Worm (Caenorhabditis elegans) whole organism, early embryonic: ENCODE data around the gene F39H12.1.

Source experiments
- B0310.2 ChIP-seq: sonication (generic microtip); optimal IDR thresholded peaks from 2 replicates; lab custom pipeline; 2016; ENCODE audit warnings: mild to moderate bottlenecking, missing genetic modification characterization, missing compliant biosample characterization
- F13C5.2 ChIP-seq: sonication (generic microtip); optimal IDR thresholded peaks from 2 replicates; lab custom pipeline; 2017; ENCODE audit warnings: mild to moderate bottlenecking, missing genetic modification characterization, inconsistent platforms, missing compliant biosample characterization
- aly-1 ChIP-seq: sonication (generic microtip); optimal IDR thresholded peaks from 2 replicates; lab custom pipeline; 2016; ENCODE audit warnings: missing genetic modification characterization, missing compliant biosample characterization
- ama-1 ChIP-seq: fragments of 150-350 bp; optimal IDR thresholded peaks from 2 replicates; lab custom pipeline; 2014
- flt-1 ChIP-seq: fragments of 200-800 bp; sonication (Bioruptor generic); IDR thresholded peaks from 2 replicates; pipeline ENCODE4 v1.3.6; 2022; ENCODE audit warnings: missing genetic modification characterization, missing compliant biosample characterization
- hmbx-1 ChIP-seq: sonication (generic microtip); optimal IDR thresholded peaks from 2 replicates; lab custom pipeline; 2016; ENCODE audit warnings: mild to moderate bottlenecking, missing genetic modification characterization, missing compliant biosample characterization
- hmg-4 ChIP-seq: fragments of 200-800 bp; sonication (Bioruptor generic); optimal IDR thresholded peaks from 2 replicates; lab custom pipeline; 2018; ENCODE audit warnings: mild to moderate bottlenecking, missing genetic modification characterization, missing compliant biosample characterization
- pes-1 ChIP-seq: fragments of 200-800 bp; sonication (Bioruptor generic); IDR thresholded peaks from 2 replicates; pipeline ENCODE4 v1.3.6; 2022; ENCODE audit warnings: missing genetic modification reagents, missing genetic modification characterization, missing compliant biosample characterization
- scrt-1 ChIP-seq: fragments of 200-800 bp; sonication (Bioruptor generic); IDR thresholded peaks from 2 replicates; pipeline ENCODE4 v1.3.6; 2022; ENCODE audit warnings: missing genetic modification characterization, missing compliant biosample characterization
- sea-1 ChIP-seq: fragments of 200-800 bp; sonication (Bioruptor generic); conservative IDR thresholded peaks from 2 replicates; pipeline ENCODE4 v1.3.6; 2022; ENCODE audit warnings: missing genetic modification characterization, missing compliant biosample characterization
- tbx-11 ChIP-seq: fragments of 200-800 bp; sonication (Bioruptor generic); IDR thresholded peaks from 2 replicates; pipeline ENCODE4 v1.3.6; 2022; ENCODE audit warnings: missing genetic modification characterization, missing compliant biosample characterization
- tbx-37 ChIP-seq: fragments of 200-800 bp; sonication (Bioruptor generic); conservative IDR thresholded peaks from 2 replicates; pipeline ENCODE4 v1.3.6; 2022; ENCODE audit warnings: missing genetic modification reagents, missing genetic modification characterization, missing compliant biosample characterization
- tra-4 ChIP-seq: sonication (generic microtip); optimal IDR thresholded peaks from 2 replicates; lab custom pipeline; 2017; ENCODE audit warnings: missing genetic modification characterization, missing compliant biosample characterization

DNA sequence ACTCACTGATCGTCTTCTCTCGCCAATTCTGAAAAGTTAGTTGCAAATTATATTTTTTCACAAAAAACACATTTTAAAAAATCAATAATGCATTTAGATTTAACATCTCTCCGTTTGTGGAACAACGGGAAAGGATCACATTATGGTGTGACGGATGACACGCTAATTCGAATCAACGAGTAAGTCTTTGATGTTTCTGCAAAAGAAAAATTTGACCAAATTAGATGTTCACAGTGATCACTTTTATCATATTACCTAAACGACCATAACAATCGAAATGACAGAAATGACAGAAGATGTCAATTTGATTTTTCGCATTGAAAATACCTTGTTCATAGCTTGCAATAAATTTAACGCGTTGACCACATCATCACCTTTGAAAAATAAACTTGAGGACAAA, 26.8 kb downstream of the F39H12.1 start:
- TF ChIP-seq hmbx-1 (tag; lab: Kevin White, UChicago) (no peak), ama-1 (no peak), flt-1 (no peak), B0310.2 (tag; lab: Kevin White, UChicago) (no peak), pes-1 (GFP tag; lab: Robert Waterston, UW) (no peak), sea-1 (GFP tag; lab: Robert Waterston, UW) (no peak), tbx-11 (no peak), hmg-4 (GFP tag; lab: Kevin White, UChicago) (no peak), F13C5.2 (tag; lab: Kevin White, UChicago) (no peak), aly-1 (tag; lab: Kevin White, UChicago) (no peak), tbx-37 (GFP tag; lab: Robert Waterston, UW) (no peak), tra-4 (tag; lab: Kevin White, UChicago) (no peak), scrt-1 (GFP tag; lab: Robert Waterston, UW) (no peak)
